Fruit fly (Drosophila melanogaster): Measurements from ENCODE around the gene CG6592.

DNA sequence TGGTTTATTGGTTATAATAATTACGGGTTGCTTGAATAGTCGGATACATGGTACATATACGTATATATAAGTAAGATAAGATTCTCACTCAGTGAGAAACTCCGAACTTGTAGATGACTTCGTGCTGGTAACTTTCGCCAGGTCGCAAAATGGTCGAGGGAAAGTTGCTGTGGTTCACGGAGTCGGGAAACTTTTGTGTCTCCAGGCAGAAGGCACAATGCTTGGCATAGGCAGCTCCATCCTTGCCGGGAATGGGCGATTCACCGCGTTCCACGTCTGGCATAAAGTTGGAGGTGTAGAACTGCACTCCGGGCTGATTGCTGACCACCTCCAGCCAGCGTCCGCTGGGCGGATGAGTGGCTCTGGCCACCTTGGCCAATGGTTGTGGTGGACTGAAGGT is 33.8 kb downstream of the CG6592 start, which contains the start of gene CG10469:
- TF ChIP-seq ovo (GFP tag; optimal IDR thresholded peaks at IDR 0.05) (no peak), tj (GFP tag; optimal IDR thresholded peaks at IDR 0.05) (no peak), CG1620 (GFP tag; optimal IDR thresholded peaks at IDR 0.05) (no peak), Mnt (GFP tag; optimal IDR thresholded peaks at IDR 0.05) (no peak), Clk (GFP tag; optimal IDR thresholded peaks at IDR 0.05) (no peak), kay (GFP tag; ENCODE audit: borderline replicate concordance) (no peak), cnc (optimal IDR thresholded peaks at IDR 0.05) (no peak), CG5204 (GFP tag; optimal IDR thresholded peaks at IDR 0.05) (no peak), CG11617 (GFP tag; optimal IDR thresholded peaks at IDR 0.05) (no peak)

Measured in whole organism, adult.